Worm (Caenorhabditis elegans) whole organism, early embryonic: ENCODE measurements around the gene phy-2.

Experiments used
- aly-1 ChIP-seq: sonication (generic microtip); optimal IDR thresholded peaks from 2 replicates; lab custom pipeline; 2016; ENCODE audit warnings: missing genetic modification characterization, missing compliant biosample characterization
- ceh-36 ChIP-seq: sonication (generic microtip); optimal IDR thresholded peaks from 2 replicates; lab custom pipeline; 2016; ENCODE audit warnings: missing genetic modification characterization, inconsistent platforms, missing compliant biosample characterization
- ets-7 ChIP-seq: sonication (generic microtip); optimal IDR thresholded peaks from 2 replicates; lab custom pipeline; 2016; ENCODE audit warnings: missing genotype, missing genetic modification characterization, missing compliant biosample characterization
- hmbx-1 ChIP-seq: sonication (generic microtip); optimal IDR thresholded peaks from 2 replicates; lab custom pipeline; 2016; ENCODE audit warnings: mild to moderate bottlenecking, missing genetic modification characterization, missing compliant biosample characterization
- hnd-1 ChIP-seq: sonication (generic microtip); optimal IDR thresholded peaks from 2 replicates; lab custom pipeline; 2016; ENCODE audit warnings: missing genetic modification characterization, missing compliant biosample characterization
- pes-1 ChIP-seq: fragments of 200-800 bp; sonication (Bioruptor generic); IDR thresholded peaks from 2 replicates; pipeline ENCODE4 v1.3.6; 2022; ENCODE audit warnings: missing genetic modification reagents, missing genetic modification characterization, missing compliant biosample characterization
- scrt-1 ChIP-seq: fragments of 200-800 bp; sonication (Bioruptor generic); IDR thresholded peaks from 2 replicates; pipeline ENCODE4 v1.3.6; 2022; ENCODE audit warnings: missing genetic modification characterization, missing compliant biosample characterization
- sea-1 ChIP-seq: fragments of 200-800 bp; sonication (Bioruptor generic); conservative IDR thresholded peaks from 2 replicates; pipeline ENCODE4 v1.3.6; 2022; ENCODE audit warnings: missing genetic modification characterization, missing compliant biosample characterization
- tbx-37 ChIP-seq: fragments of 200-800 bp; sonication (Bioruptor generic); conservative IDR thresholded peaks from 2 replicates; pipeline ENCODE4 v1.3.6; 2022; ENCODE audit warnings: missing genetic modification reagents, missing genetic modification characterization, missing compliant biosample characterization

DNA sequence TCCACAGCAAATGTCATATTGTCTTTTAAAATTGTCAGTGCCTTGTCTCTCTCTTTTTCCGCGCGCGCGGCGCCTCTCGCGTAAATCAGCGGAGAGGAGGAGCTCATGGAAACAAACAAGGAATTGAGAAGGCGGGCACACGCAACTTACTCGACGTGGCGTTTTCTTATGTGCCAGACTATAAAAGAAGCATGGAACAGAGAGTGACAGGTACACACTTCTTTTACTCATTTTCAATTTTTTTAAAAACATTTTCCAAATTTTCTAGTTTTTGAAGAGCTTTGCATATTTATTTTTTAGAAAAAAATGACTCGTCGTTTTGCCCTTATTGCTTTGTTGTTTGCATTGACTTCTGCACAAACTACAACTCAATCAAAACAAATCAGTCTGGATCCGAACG lies 47.8 kb downstream of the phy-2 start, which contains the start of gene F20B10.3:
- TF ChIP-seq aly-1 (tag; lab: Kevin White, UChicago) (no peak), ceh-36 (tag; lab: Kevin White, UChicago) (no peak), ets-7 (no peak), sea-1 (GFP tag; lab: Robert Waterston, UW) (no peak), tbx-37 (GFP tag; lab: Robert Waterston, UW) (no peak), hmbx-1 (no peak), pes-1 (GFP tag; lab: Robert Waterston, UW) (no peak), scrt-1 (GFP tag; lab: Robert Waterston, UW) (no peak), hnd-1 (no peak)
